Worm (Caenorhabditis elegans) whole organism, midembryonic: ENCODE measurements around the gene cuc-1.

Source experiments
- T22C8.4 ChIP-seq: fragments of 200-800 bp; sonication (Bioruptor generic); IDR thresholded peaks from 2 replicates; pipeline ENCODE4 v1.3.6; 2022; ENCODE audit warnings: missing genetic modification characterization, missing compliant biosample characterization
- cog-1 ChIP-seq: sonication (generic microtip); optimal IDR thresholded peaks from 2 replicates; lab custom pipeline; 2016; ENCODE audit warnings: missing genetic modification characterization, missing compliant biosample characterization
- flt-1 ChIP-seq: fragments of 200-800 bp; sonication (Bioruptor generic); IDR thresholded peaks from 2 replicates; pipeline ENCODE4 v1.3.6; 2022; ENCODE audit warnings: missing genetic modification characterization, missing compliant biosample characterization
- klf-2 ChIP-seq: fragments of 200-800 bp; sonication (Bioruptor generic); conservative IDR thresholded peaks from 2 replicates; pipeline ENCODE4 v1.3.6; 2022; ENCODE audit warnings: missing genetic modification reagents, missing genetic modification characterization, missing compliant biosample characterization
- tab-1 ChIP-seq: fragments of 200-800 bp; sonication (Bioruptor generic); IDR thresholded peaks from 2 replicates; pipeline ENCODE4 v1.3.6; 2022; ENCODE audit warnings: missing genetic modification characterization, missing compliant biosample characterization

DNA sequence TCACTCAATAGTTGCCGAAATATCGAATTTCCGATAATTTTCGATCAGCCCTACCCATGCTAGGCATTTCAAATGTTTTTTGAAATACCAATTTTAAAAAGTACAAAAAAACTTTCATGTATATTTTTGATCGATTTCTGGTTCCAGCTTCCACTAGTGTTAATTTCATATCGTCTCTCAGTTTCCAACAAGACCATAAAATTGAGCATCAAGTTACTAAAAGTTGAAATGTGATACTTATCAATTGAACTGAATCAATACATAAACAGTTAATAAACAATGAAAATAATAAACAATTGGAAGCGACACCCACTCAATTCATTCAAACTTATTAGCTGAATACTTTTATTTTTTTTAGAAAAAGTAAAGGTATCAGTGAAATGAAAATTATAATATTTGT lies 5.4 kb upstream of the cuc-1 start, which contains the start of gene cup-4:
- TF ChIP-seq cog-1 (no peak), flt-1 (no peak), T22C8.4 (GFP tag; lab: Robert Waterston, UW) (no peak), klf-2 (GFP tag; lab: Robert Waterston, UW) (no peak), tab-1 (no peak)
